Worm (Caenorhabditis elegans): ENCODE measurements around the gene C35A5.8.

DNA sequence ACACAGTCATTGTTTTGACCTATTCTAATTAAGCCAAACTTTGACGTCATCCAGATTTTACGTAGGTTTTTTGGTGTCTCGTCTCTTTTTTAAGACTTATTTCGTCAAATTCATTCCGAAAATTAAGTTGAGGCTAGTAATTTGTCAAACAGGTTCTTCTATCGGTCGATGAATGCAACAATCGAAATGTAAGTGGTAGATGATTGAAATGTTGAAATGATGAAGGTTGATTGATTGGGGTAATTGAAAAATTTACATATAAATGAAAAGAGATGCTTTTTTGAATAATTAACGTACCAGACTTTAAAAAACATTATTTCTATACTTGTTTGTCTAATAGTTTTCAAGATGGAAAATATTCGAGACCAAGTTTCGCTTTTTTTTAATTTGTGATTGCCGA lies 30.7 kb upstream of the C35A5.8 start:
- TF ChIP-seq ama-1 (optimal IDR thresholded peaks at IDR 0.05) (no peak), pag-3 (tag; optimal IDR thresholded peaks at IDR 0.05; ENCODE audit: borderline replicate concordance) (no peak), pqm-1 (tag; optimal IDR thresholded peaks at IDR 0.05) (no peak), rnt-1 (tag; optimal IDR thresholded peaks at IDR 0.05) (no peak), elt-4 (tag; optimal IDR thresholded peaks at IDR 0.05) (no peak), nhr-11 (tag; optimal IDR thresholded peaks at IDR 0.05) (no peak), elt-2 (tag; optimal IDR thresholded peaks at IDR 0.05) (no peak)

Measured in whole organism, late embryonic.